Worm (Caenorhabditis elegans): ENCODE results near the gene B0244.15.

- TF ChIP-seq D1046.2 (GFP tag; IDR thresholded peaks at IDR 0.05) (no peak), dmd-8 (GFP tag; IDR thresholded peaks at IDR 0.05) (no peak), saeg-2 (GFP tag; IDR thresholded peaks at IDR 0.05) (no peak), ZK546.5 (tag; optimal IDR thresholded peaks at IDR 0.05) (no peak), F49E8.2 (tag; optimal IDR thresholded peaks at IDR 0.05; ENCODE audit: borderline replicate concordance) (peak; percentile 82), ceh-20 (GFP tag; IDR thresholded peaks at IDR 0.05) (no peak), ceh-62 (tag; optimal IDR thresholded peaks at IDR 0.05) (no peak), lim-7 (GFP tag; IDR thresholded peaks at IDR 0.05) (no peak), mep-1 (tag; optimal IDR thresholded peaks at IDR 0.05) (peak; percentile 60), nhr-28 (tag; optimal IDR thresholded peaks at IDR 0.05) (peak; percentile 51), tra-1 (GFP tag; IDR thresholded peaks at IDR 0.05) (no peak), nhr-237 (tag; optimal IDR thresholded peaks at IDR 0.05) (no peak)
These were observed 45.0 kb upstream of the B0244.15 start, which contains the start of the genes lgg-3 and rgs-5 for ce11 chrIII:5697963-5698730.

Measured in whole organism, L4 larva.